Fruit fly (Drosophila melanogaster) whole organism, pupa: ENCODE data around the gene CG11563.

Experiments used
- CG10348 ChIP-seq: fragments of 200-800 bp; sonication (Bioruptor generic); IDR thresholded peaks from 2 replicates; pipeline ENCODE4 v1.3.6; 2022; ENCODE audit warnings: missing biosample characterization, missing genetic modification characterization
- CG12605 ChIP-seq: fragments of 200-800 bp; sonication (Bioruptor generic); IDR thresholded peaks from 2 replicates; pipeline ENCODE4 v1.3.6; 2022; ENCODE audit warnings: missing biosample characterization, missing genetic modification characterization
- CG13204 ChIP-seq: fragments of 200-800 bp; sonication (Bioruptor generic); optimal IDR thresholded peaks from 2 replicates; lab custom pipeline; 2018; ENCODE audit warnings: missing biosample characterization, mild to moderate bottlenecking, missing genetic modification characterization, moderate library complexity
- CG14655 ChIP-seq: fragments of 200-800 bp; sonication (Bioruptor generic); optimal IDR thresholded peaks from 3 replicates; lab custom pipeline; 2017; ENCODE audit warnings: mild to moderate bottlenecking, missing biosample characterization, missing genetic modification reagents, missing genetic modification characterization
- CG15710 ChIP-seq: fragments of 200-800 bp; sonication (Bioruptor generic); optimal IDR thresholded peaks from 2 replicates; lab custom pipeline; 2018; ENCODE audit warnings: missing biosample characterization, mild to moderate bottlenecking, missing genetic modification characterization, moderate library complexity
- CG17806 ChIP-seq: fragments of 200-800 bp; sonication (Bioruptor generic); optimal IDR thresholded peaks from 2 replicates; lab custom pipeline; 2018; ENCODE audit warnings: missing biosample characterization, mild to moderate bottlenecking, missing genetic modification characterization, moderate library complexity
- CG32121 ChIP-seq: fragments of 200-800 bp; sonication (Bioruptor generic); IDR thresholded peaks from 2 replicates; pipeline ENCODE4 v1.3.6; 2022; ENCODE audit warnings: missing biosample characterization, missing genetic modification characterization
- CG34367 ChIP-seq: fragments of 200-800 bp; sonication (Bioruptor generic); optimal IDR thresholded peaks from 2 replicates; lab custom pipeline; 2018; ENCODE audit warnings: missing biosample characterization, mild to moderate bottlenecking, missing genetic modification characterization
- CG4496 ChIP-seq: fragments of 200-800 bp; sonication (Bioruptor generic); IDR thresholded peaks from 3 replicates; pipeline ENCODE4 v1.3.6; 2022; ENCODE audit warnings: missing biosample characterization, missing genetic modification characterization
- CG8159 ChIP-seq: fragments of 200-800 bp; sonication (Bioruptor generic); optimal IDR thresholded peaks from 3 replicates; lab custom pipeline; 2018; ENCODE audit warnings: missing biosample characterization, mild to moderate bottlenecking, missing genetic modification characterization, moderate library complexity
- CG8301 ChIP-seq: fragments of 200-800 bp; sonication (Bioruptor generic); optimal IDR thresholded peaks from 2 replicates; lab custom pipeline; 2018; ENCODE audit warnings: missing biosample characterization, mild to moderate bottlenecking, missing genetic modification characterization
- CG9948 ChIP-seq: fragments of 200-800 bp; sonication (Bioruptor generic); optimal IDR thresholded peaks from 2 replicates; lab custom pipeline; 2018; ENCODE audit warnings: missing biosample characterization, mild to moderate bottlenecking, missing genetic modification characterization, moderate library complexity
- D1 ChIP-seq: fragments of 200-800 bp; sonication (Bioruptor generic); optimal IDR thresholded peaks from 2 replicates; lab custom pipeline; 2018; ENCODE audit warnings: missing biosample characterization, mild to moderate bottlenecking, missing genetic modification characterization, moderate library complexity
- EcR ChIP-seq: fragments of 200-800 bp; sonication (Bioruptor generic); optimal IDR thresholded peaks from 3 replicates; lab custom pipeline; 2019; ENCODE audit warnings: missing biosample characterization, missing genetic modification characterization, mild to moderate bottlenecking, moderate library complexity, missing genetic modification reagents
- Ets98B ChIP-seq: fragments of 200-800 bp; sonication (Bioruptor generic); IDR thresholded peaks from 2 replicates; pipeline ENCODE4 v1.3.6; 2022; ENCODE audit warnings: missing biosample characterization, missing genetic modification characterization
- Pif1A ChIP-seq: fragments of 200-800 bp; sonication (Bioruptor generic); optimal IDR thresholded peaks from 3 replicates; lab custom pipeline; 2016; ENCODE audit warnings: missing biosample characterization, missing genetic modification characterization
- Pif1B ChIP-seq: fragments of 200-800 bp; sonication (Bioruptor generic); optimal IDR thresholded peaks from 3 replicates; lab custom pipeline; 2016; ENCODE audit warnings: missing biosample characterization, missing genetic modification characterization
- Snoo ChIP-seq: fragments of 200-800 bp; sonication (Bioruptor generic); optimal IDR thresholded peaks from 3 replicates; lab custom pipeline; 2017; ENCODE audit warnings: missing biosample characterization, mild to moderate bottlenecking, missing genetic modification characterization, inconsistent platforms
- fd96Ca ChIP-seq: fragments of 200-800 bp; sonication (Bioruptor generic); IDR thresholded peaks from 3 replicates; pipeline ENCODE4 v1.3.6; 2022; ENCODE audit warnings: missing biosample characterization, missing genetic modification characterization
- gl ChIP-seq: fragments of 200-800 bp; sonication (Bioruptor generic); optimal IDR thresholded peaks from 2 replicates; lab custom pipeline; 2018; ENCODE audit warnings: missing biosample characterization, mild to moderate bottlenecking, missing genetic modification characterization
- rn ChIP-seq: fragments of 200-800 bp; sonication (Bioruptor generic); IDR thresholded peaks from 2 replicates; pipeline ENCODE4 v1.3.6; 2022; ENCODE audit warnings: missing biosample characterization, missing genetic modification characterization

CG11563 gene

DNA sequence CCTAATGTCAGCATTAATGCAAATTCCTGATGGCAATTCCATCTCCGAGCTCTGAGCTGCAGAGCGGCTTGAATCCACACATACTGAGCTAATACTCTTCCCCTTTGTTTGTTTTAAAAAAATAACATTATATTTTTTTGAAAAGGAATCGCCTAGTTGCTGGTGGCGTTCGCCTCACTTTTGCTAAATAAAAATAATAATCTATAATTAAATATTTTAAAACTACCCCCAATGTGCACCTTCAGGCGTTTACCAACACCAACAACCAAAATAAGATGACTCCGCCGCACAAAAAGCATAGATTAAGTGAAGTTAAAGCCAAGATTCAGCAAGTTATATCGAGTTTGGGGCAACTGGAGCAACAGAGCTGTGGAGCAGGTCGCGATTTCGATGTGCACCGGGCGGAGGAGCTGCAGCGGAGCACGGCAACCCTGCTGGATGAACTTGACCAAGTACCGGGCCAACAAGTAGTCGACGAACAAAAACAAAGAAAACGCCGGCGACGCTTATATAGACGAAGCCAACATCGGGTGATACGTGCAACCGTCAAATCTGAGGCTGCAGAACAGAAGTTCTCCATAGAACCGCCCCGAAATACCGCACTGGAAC, 7.3 kb downstream of the CG11563 start, which contains the start of gene CG1896:
CG1896 (plus strand) TSS at position 239 of the 609 bp plus-strand sequence.
- TF ChIP-seq Ets98B (GFP tag; lab: Robert Waterston, UW): peak; percentile 70
- TF ChIP-seq Snoo (tag; lab: Kevin White, UChicago): peak; percentile 65
- TF ChIP-seq CG10348: no peak
- TF ChIP-seq D1 (tag; lab: Kevin White, UChicago): no peak
- peak; percentile 43 for TF ChIP-seq CG17806 (tag; lab: Kevin White, UChicago)
- peak; percentile 83 for TF ChIP-seq fd96Ca
- peak; percentile 23; the same call in 1 of the 2 replicates for TF ChIP-seq CG12605 (GFP tag; lab: Robert Waterston, UW)
- peak; percentile 51 for TF ChIP-seq CG32121 (GFP tag; lab: Robert Waterston, UW)
- TF ChIP-seq EcR (GFP tag; lab: Kevin White, UChicago): no peak
- TF ChIP-seq CG8301 (tag; lab: Kevin White, UChicago): peak; percentile 40
- no peak for TF ChIP-seq gl (tag; lab: Kevin White, UChicago)
- TF ChIP-seq CG8159: peak; percentile 54
- TF ChIP-seq CG15710 (tag; lab: Kevin White, UChicago): peak; percentile 51
- peak; percentile 52; the same call in 1 of the 2 replicates for TF ChIP-seq rn (GFP tag; lab: Robert Waterston, UW)
- no peak for TF ChIP-seq CG14655
- peak; percentile 24 for TF ChIP-seq CG9948 (tag; lab: Kevin White, UChicago)
- TF ChIP-seq CG13204 (GFP tag; lab: Kevin White, UChicago): no peak
- peak; percentile 62 for TF ChIP-seq Pif1A (GFP tag; lab: Kevin White, UChicago)
- peak; percentile 88 for TF ChIP-seq CG4496
- TF ChIP-seq CG34367 (tag; lab: Kevin White, UChicago): peak; percentile 21
- TF ChIP-seq Pif1B (GFP tag; lab: Kevin White, UChicago): peak; percentile 75

DNA sequence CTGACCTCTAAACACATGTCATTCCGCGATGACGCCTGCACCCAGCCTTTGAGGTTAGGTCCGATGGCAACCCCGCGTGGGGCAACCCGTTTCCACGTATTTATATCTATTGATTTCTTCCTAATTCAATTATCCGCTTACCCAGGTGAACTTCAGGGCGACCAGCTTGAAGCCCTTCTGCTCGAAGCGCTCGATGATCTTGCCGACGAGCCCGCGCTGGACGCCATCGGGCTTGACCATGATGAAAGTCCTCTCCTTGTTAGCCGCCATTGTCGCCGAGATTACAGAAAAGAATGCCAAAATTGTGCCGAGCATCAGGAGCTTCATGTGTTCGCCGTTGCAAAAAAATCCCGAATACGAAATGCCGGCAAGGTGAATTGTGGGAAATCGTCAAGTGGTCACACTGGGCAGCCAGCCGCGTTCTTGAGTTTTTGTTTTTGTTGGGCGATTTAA, 8.8 kb downstream of the CG11563 start, which contains the start of gene awd:
awd (minus strand) TSS at position 449 of the 453 bp plus-strand sequence.
- no peak for TF ChIP-seq CG32121 (GFP tag; lab: Robert Waterston, UW)
- TF ChIP-seq CG4496: no peak
- TF ChIP-seq fd96Ca: 0 out of 3 replicates have a peak, but pooled peaks have one; percentile 36
- peak; percentile 26 for TF ChIP-seq Pif1B (GFP tag; lab: Kevin White, UChicago)
- TF ChIP-seq CG17806 (tag; lab: Kevin White, UChicago): no peak
- TF ChIP-seq rn (GFP tag; lab: Robert Waterston, UW): no peak
- TF ChIP-seq CG34367 (tag; lab: Kevin White, UChicago): no peak
- TF ChIP-seq CG13204 (GFP tag; lab: Kevin White, UChicago): no peak
- peak; percentile 33 for TF ChIP-seq Snoo (tag; lab: Kevin White, UChicago)
- TF ChIP-seq Ets98B (GFP tag; lab: Robert Waterston, UW): no peak
- peak; percentile 5 for TF ChIP-seq CG15710 (tag; lab: Kevin White, UChicago)
- peak; percentile 9 for TF ChIP-seq CG8301 (tag; lab: Kevin White, UChicago)
- TF ChIP-seq CG10348: no peak
- no peak for TF ChIP-seq CG9948 (tag; lab: Kevin White, UChicago)
- peak; percentile 62 for TF ChIP-seq EcR (GFP tag; lab: Kevin White, UChicago)

DNA sequence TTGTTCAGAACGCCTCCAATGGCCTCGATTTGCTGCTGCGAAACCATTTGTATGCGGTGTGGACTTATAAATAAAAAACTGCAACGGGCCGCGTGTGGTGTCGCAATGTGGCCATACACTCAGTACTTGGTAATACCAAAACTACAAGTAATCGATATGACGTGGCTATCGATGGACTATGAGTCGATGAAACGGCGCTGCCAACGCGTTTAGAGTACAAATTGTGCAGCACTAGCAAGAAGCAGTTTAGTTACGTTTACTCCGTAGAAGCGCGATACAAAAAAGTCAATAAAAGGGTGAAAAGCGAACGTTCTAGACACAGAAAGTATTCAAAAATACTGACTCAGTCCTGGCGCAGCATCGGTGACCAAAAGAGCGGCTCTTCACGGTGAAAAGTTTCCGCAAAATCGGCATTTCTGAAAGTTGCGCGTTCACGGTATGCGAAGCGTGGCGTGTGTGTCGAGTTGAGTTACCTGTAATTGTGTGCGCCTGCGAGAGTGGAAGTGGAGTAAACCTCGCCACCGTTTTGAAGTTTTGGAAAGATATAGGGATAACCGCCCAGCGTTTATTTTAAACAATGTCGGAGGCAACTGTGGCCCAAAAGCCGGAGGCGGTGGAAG, 10.7 kb downstream of the CG11563 start, which contains the start of the genes nero and CG1910:
nero (minus strand) TSS at position 130 of the 620 bp plus-strand sequence.
CG1910 (plus strand) TSS at position 215 of the 620 bp plus-strand sequence.
- TF ChIP-seq CG9948 (tag; lab: Kevin White, UChicago) (no peak), gl (tag; lab: Kevin White, UChicago) (no peak), CG12605 (GFP tag; lab: Robert Waterston, UW) (no peak), CG8159 (no peak), CG8301 (tag; lab: Kevin White, UChicago) (no peak), Pif1A (GFP tag; lab: Kevin White, UChicago) (no peak), Pif1B (GFP tag; lab: Kevin White, UChicago) (no peak), Snoo (tag; lab: Kevin White, UChicago) (no peak), CG32121 (GFP tag; lab: Robert Waterston, UW) (no peak), Ets98B (GFP tag; lab: Robert Waterston, UW) (no peak), fd96Ca (no peak), CG13204 (GFP tag; lab: Kevin White, UChicago) (no peak), D1 (tag; lab: Kevin White, UChicago) (no peak), CG10348 (no peak), CG4496 (no peak), CG14655 (no peak), CG17806 (tag; lab: Kevin White, UChicago) (no peak), rn (GFP tag; lab: Robert Waterston, UW) (no peak)

DNA sequence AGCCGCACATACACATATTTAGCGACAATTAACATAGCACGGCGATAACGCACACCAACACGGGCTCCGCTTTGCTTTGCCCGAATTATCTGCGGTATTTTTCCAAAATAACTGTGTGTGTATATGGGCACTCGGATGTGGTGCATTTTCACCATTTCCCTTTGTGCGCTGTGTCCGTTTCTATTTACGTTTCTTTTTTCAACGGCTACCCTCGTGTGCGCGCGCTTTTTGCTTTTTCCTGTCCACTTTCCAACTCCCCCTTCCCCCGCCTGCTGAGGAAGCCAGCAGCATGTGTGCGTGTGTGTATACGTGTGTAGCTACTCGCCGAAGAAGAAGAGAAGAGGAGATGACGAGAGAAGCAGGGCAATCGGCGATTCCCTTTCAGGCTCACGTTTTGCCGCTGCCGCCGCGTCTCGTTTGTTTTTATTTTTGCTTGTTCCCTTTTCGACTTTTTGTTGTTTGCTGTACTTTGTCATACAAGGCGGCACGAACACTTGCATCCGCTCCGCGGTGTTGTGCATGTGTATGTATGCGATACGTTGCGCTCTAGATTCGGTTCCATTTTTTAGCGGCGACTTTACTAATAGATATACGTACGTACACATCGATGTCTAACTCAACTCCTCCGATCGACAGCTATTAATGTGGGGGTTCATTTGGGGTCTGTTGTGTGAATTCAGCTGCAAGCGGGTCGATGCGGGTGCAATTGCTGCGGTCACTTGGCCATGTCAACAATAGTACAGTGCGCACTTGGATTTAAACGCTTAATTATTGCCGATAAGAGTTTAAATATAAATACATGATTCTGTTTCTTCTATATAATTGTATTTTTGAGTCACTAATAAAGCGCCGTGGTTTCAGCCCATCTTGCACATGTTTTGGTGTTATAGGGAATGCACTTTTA, 11.5 kb downstream of the CG11563 start:
- peak; percentile 15 for TF ChIP-seq CG17806 (tag; lab: Kevin White, UChicago)
- TF ChIP-seq CG15710 (tag; lab: Kevin White, UChicago): peak; percentile 47
- peak; percentile 55 for TF ChIP-seq Pif1B (GFP tag; lab: Kevin White, UChicago)
- no peak for TF ChIP-seq Ets98B (GFP tag; lab: Robert Waterston, UW)
- TF ChIP-seq CG13204 (GFP tag; lab: Kevin White, UChicago): peak; percentile 93
- TF ChIP-seq D1 (tag; lab: Kevin White, UChicago): no peak
- TF ChIP-seq CG8301 (tag; lab: Kevin White, UChicago): peak; percentile 48
- no peak for TF ChIP-seq rn (GFP tag; lab: Robert Waterston, UW)
- no peak for TF ChIP-seq CG4496
- peak; percentile 69 for TF ChIP-seq EcR (GFP tag; lab: Kevin White, UChicago)
- TF ChIP-seq gl (tag; lab: Kevin White, UChicago): peak; percentile 79
- TF ChIP-seq CG9948 (tag; lab: Kevin White, UChicago): peak; percentile 4
- no peak for TF ChIP-seq Snoo (tag; lab: Kevin White, UChicago)
- peak; percentile 37 for TF ChIP-seq CG34367 (tag; lab: Kevin White, UChicago)
- peak; percentile 38 for TF ChIP-seq Pif1A (GFP tag; lab: Kevin White, UChicago)
